Worm (Caenorhabditis elegans) whole organism, early embryonic: ENCODE results near the gene F26G1.10.

ENCODE experiments used
- ama-1 ChIP-seq: fragments of 150-350 bp; optimal IDR thresholded peaks from 2 replicates; lab custom pipeline; 2014
- ceh-36 ChIP-seq: sonication (generic microtip); optimal IDR thresholded peaks from 2 replicates; lab custom pipeline; 2016; ENCODE audit warnings: missing genetic modification characterization, inconsistent platforms, missing compliant biosample characterization
- scrt-1 ChIP-seq: fragments of 200-800 bp; sonication (Bioruptor generic); IDR thresholded peaks from 2 replicates; pipeline ENCODE4 v1.3.6; 2022; ENCODE audit warnings: missing genetic modification characterization, missing compliant biosample characterization
- sea-1 ChIP-seq: fragments of 200-800 bp; sonication (Bioruptor generic); conservative IDR thresholded peaks from 2 replicates; pipeline ENCODE4 v1.3.6; 2022; ENCODE audit warnings: missing genetic modification characterization, missing compliant biosample characterization
- tbx-37 ChIP-seq: fragments of 200-800 bp; sonication (Bioruptor generic); conservative IDR thresholded peaks from 2 replicates; pipeline ENCODE4 v1.3.6; 2022; ENCODE audit warnings: missing genetic modification reagents, missing genetic modification characterization, missing compliant biosample characterization

ce11 chrII:4747063-4747462, 27.1 kb upstream of the F26G1.10 start:
- TF ChIP-seq ama-1 (lab: Kevin White, UChicago) (no peak), ceh-36 (tag; lab: Kevin White, UChicago) (no peak), scrt-1 (no peak), sea-1 (no peak), tbx-37 (GFP tag; lab: Robert Waterston, UW) (no peak)
